Worm (Caenorhabditis elegans) whole organism, L4 larva: ENCODE measurements around the gene K02F6.4.

Experiments
- F26F4.8 ChIP-seq: fragments of 200-800 bp; sonication (Bioruptor generic); conservative IDR thresholded peaks from 2 replicates; pipeline ENCODE4 v1.3.6; 2022; ENCODE audit warnings: missing genetic modification characterization, missing compliant biosample characterization
- F44E2.7 ChIP-seq: fragments of 200-800 bp; sonication (Bioruptor generic); IDR thresholded peaks from 2 replicates; pipeline ENCODE4 v2.1.2; 2022; ENCODE audit warnings: missing genetic modification characterization, missing compliant biosample characterization
- Y48G9A.11 ChIP-seq: fragments of 200-800 bp; sonication (Bioruptor generic); IDR thresholded peaks from 2 replicates; pipeline ENCODE4 v1.3.6; 2022; ENCODE audit warnings: missing genetic modification reagents, missing genetic modification characterization, missing compliant biosample characterization
- ZK546.5 ChIP-seq, 2 experiments: sonication (generic microtip); optimal IDR thresholded peaks; 2 replicates each; lab custom pipeline; 2017; ENCODE audit warnings: missing biosample characterization in 2 of 2, missing genetic modification characterization in 2 of 2
- aha-1 ChIP-seq: fragments of 150-350 bp; peaks from one replicate; lab custom pipeline; 2014; ENCODE audit warnings: missing biosample characterization, missing genetic modification characterization
- ceh-62 ChIP-seq: sonication (generic microtip); optimal IDR thresholded peaks from 2 replicates; lab custom pipeline; 2017; ENCODE audit warnings: missing biosample characterization, missing genetic modification characterization
- cey-2 ChIP-seq: sonication (generic microtip); optimal IDR thresholded peaks from 3 replicates; lab custom pipeline; 2017; ENCODE audit warnings: missing genetic modification characterization, mild to moderate bottlenecking, missing compliant biosample characterization, antibody characterized with exemption, borderline replicate concordance; ENCODE audit not compliant: insufficient read depth
- ctbp-1 ChIP-seq: fragments of 200-800 bp; sonication (Bioruptor generic); IDR thresholded peaks from 2 replicates; pipeline ENCODE4 v1.3.6; 2022; ENCODE audit warnings: missing genetic modification reagents, missing genetic modification characterization, missing compliant biosample characterization
- daf-12 ChIP-seq: fragments of 150-350 bp; optimal IDR thresholded peaks from 2 replicates; lab custom pipeline; 2014; ENCODE audit warnings: missing biosample characterization, missing genetic modification reagents, missing genetic modification characterization
- daf-16 ChIP-seq, 3 experiments: sonication (generic microtip); optimal IDR thresholded peaks; 2 replicates each; lab custom pipeline; 2016 to 2017; ENCODE audit warnings: missing genetic modification characterization in 3 of 3, missing genetic modification reagents in 3 of 3, mild to moderate bottlenecking in 2 of 3, missing compliant biosample characterization in 2 of 3, missing biosample characterization in 1 of 3, moderate library complexity in 1 of 3
- dmd-6 ChIP-seq: fragments of 200-800 bp; sonication (Bioruptor generic); IDR thresholded peaks from 2 replicates; pipeline ENCODE4 v1.3.6; 2022; ENCODE audit warnings: missing genetic modification reagents, missing genetic modification characterization, missing compliant biosample characterization
- egl-27 ChIP-seq: sonication (generic microtip); optimal IDR thresholded peaks from 3 replicates; lab custom pipeline; 2017; ENCODE audit warnings: missing biosample characterization, missing genetic modification reagents, missing genetic modification characterization
- fos-1 ChIP-seq: fragments of 150-350 bp; optimal IDR thresholded peaks from 2 replicates; lab custom pipeline; 2014; ENCODE audit warnings: missing biosample characterization, missing genetic modification characterization
- hif-1 ChIP-seq, 2 experiments: sonication (generic microtip); optimal IDR thresholded peaks; 2 replicates each; lab custom pipeline; 2016 to 2017; ENCODE audit warnings: missing compliant biosample characterization in 2 of 2, missing genetic modification characterization in 2 of 2, missing genetic modification reagents in 2 of 2, missing genotype in 2 of 2, mild to moderate bottlenecking in 1 of 2
- hlh-11 ChIP-seq: fragments of 200-800 bp; sonication (Bioruptor generic); optimal IDR thresholded peaks from 2 replicates; lab custom pipeline; 2018; ENCODE audit warnings: mild to moderate bottlenecking, missing genetic modification characterization, missing compliant biosample characterization
- hlh-30 ChIP-seq: sonication (generic microtip); optimal IDR thresholded peaks from 2 replicates; lab custom pipeline; 2017; ENCODE audit warnings: antibody characterized with exemption, mild to moderate bottlenecking, missing genetic modification characterization, missing compliant biosample characterization; ENCODE audit not compliant: insufficient read depth
- lin-1 ChIP-seq: fragments of 200-800 bp; sonication (Bioruptor generic); IDR thresholded peaks from 2 replicates; pipeline ENCODE4 v1.3.6; 2022; ENCODE audit warnings: missing genetic modification reagents, missing genetic modification characterization, missing compliant biosample characterization
- lin-29 ChIP-seq: fragments of 200-800 bp; sonication (Bioruptor generic); IDR thresholded peaks from 2 replicates; pipeline ENCODE4 v1.3.6; 2022; ENCODE audit warnings: missing genetic modification reagents, missing genetic modification characterization, missing compliant biosample characterization
- lsy-2 ChIP-seq, 2 experiments: fragments of 150-350 bp in 1 of 2; sonication (generic microtip) in 1 of 2; optimal IDR thresholded peaks; 2 replicates each; lab custom pipeline; 2014 to 2017; ENCODE audit warnings: missing biosample characterization in 2 of 2, missing genetic modification characterization in 2 of 2
- mep-1 ChIP-seq: fragments of 150-350 bp; sonication (generic microtip); optimal IDR thresholded peaks from 3 replicates; lab custom pipeline; 2014; ENCODE audit warnings: missing biosample characterization, missing genetic modification characterization
- mxl-3 ChIP-seq: fragments of 200-800 bp; sonication (Bioruptor generic); optimal IDR thresholded peaks from 2 replicates; lab custom pipeline; 2018; ENCODE audit warnings: mild to moderate bottlenecking, missing genetic modification characterization, missing compliant biosample characterization
- nhr-102 ChIP-seq: sonication (generic microtip); optimal IDR thresholded peaks from 2 replicates; lab custom pipeline; 2016; ENCODE audit warnings: mild to moderate bottlenecking, missing genetic modification characterization, moderate library complexity, missing compliant biosample characterization
- nhr-25 ChIP-seq: sonication (generic microtip); optimal IDR thresholded peaks from 2 replicates; lab custom pipeline; 2017; ENCODE audit warnings: missing genetic modification characterization, mild to moderate bottlenecking, missing compliant biosample characterization, antibody characterized with exemption, moderate library complexity, borderline replicate concordance; ENCODE audit not compliant: insufficient read depth
- nhr-28 ChIP-seq: fragments of 150-350 bp; optimal IDR thresholded peaks from 2 replicates; lab custom pipeline; 2014; ENCODE audit warnings: missing biosample characterization, missing genetic modification characterization
- nhr-42 ChIP-seq: fragments of 200-800 bp; sonication (Bioruptor generic); IDR thresholded peaks from 2 replicates; pipeline ENCODE4 v1.3.6; 2022; ENCODE audit warnings: missing genetic modification characterization, missing compliant biosample characterization
- nhr-6 ChIP-seq: fragments of 150-350 bp; optimal IDR thresholded peaks from 2 replicates; lab custom pipeline; 2014; ENCODE audit warnings: missing biosample characterization, missing genetic modification characterization
- nhr-77 ChIP-seq: fragments of 150-350 bp; optimal IDR thresholded peaks from 2 replicates; lab custom pipeline; 2014; ENCODE audit warnings: missing biosample characterization, missing genetic modification characterization
- pqm-1 ChIP-seq: sonication (generic microtip); optimal IDR thresholded peaks from 2 replicates; lab custom pipeline; 2017; ENCODE audit warnings: missing biosample characterization, missing genetic modification characterization
- rbr-2 ChIP-seq: sonication (generic microtip); optimal IDR thresholded peaks from 2 replicates; lab custom pipeline; 2016; ENCODE audit warnings: missing genotype, missing genetic modification characterization, missing compliant biosample characterization
- sdz-12 ChIP-seq: fragments of 200-800 bp; sonication (Bioruptor generic); optimal IDR thresholded peaks from 2 replicates; lab custom pipeline; 2018; ENCODE audit warnings: mild to moderate bottlenecking, missing genetic modification characterization, missing compliant biosample characterization
- set-16 ChIP-seq: fragments of 200-800 bp; sonication (Bioruptor generic); IDR thresholded peaks from 2 replicates; pipeline ENCODE4 v1.3.6; 2022; ENCODE audit warnings: missing genetic modification reagents, missing genetic modification characterization, missing compliant biosample characterization
- tra-1 ChIP-seq: fragments of 200-800 bp; sonication (Bioruptor generic); IDR thresholded peaks from 2 replicates; pipeline ENCODE4 v1.3.6; 2022; ENCODE audit warnings: missing genetic modification reagents, missing genetic modification characterization, missing compliant biosample characterization
- unc-62 ChIP-seq, 3 experiments: fragments of 150-350 bp in 1 of 3; sonication (generic microtip); optimal IDR thresholded peaks in 2 of 3; peaks in 1 of 3; 1 replicate in 1 of 3; 2 replicates in 2 of 3; lab custom pipeline; 2014 to 2017; ENCODE audit warnings: missing biosample characterization in 3 of 3, missing genetic modification characterization in 3 of 3, missing genetic modification reagents in 3 of 3, missing genotype in 1 of 3
- zag-1 ChIP-seq: fragments of 150-350 bp; optimal IDR thresholded peaks from 2 replicates; lab custom pipeline; 2014; ENCODE audit warnings: missing biosample characterization, missing genetic modification characterization
- zfp-3 ChIP-seq: fragments of 200-800 bp; sonication (Bioruptor generic); conservative IDR thresholded peaks from 2 replicates; pipeline ENCODE4 v1.3.6; 2022; ENCODE audit warnings: missing genetic modification reagents, missing genetic modification characterization, missing compliant biosample characterization
- ztf-11 ChIP-seq: fragments of 150-350 bp; optimal IDR thresholded peaks from 2 replicates; lab custom pipeline; 2014; ENCODE audit warnings: missing biosample characterization, missing genetic modification characterization
- ztf-7 ChIP-seq: fragments of 150-350 bp; optimal IDR thresholded peaks from 2 replicates; lab custom pipeline; 2014; ENCODE audit warnings: missing biosample characterization, missing genetic modification characterization

K02F6.4 gene

DNA sequence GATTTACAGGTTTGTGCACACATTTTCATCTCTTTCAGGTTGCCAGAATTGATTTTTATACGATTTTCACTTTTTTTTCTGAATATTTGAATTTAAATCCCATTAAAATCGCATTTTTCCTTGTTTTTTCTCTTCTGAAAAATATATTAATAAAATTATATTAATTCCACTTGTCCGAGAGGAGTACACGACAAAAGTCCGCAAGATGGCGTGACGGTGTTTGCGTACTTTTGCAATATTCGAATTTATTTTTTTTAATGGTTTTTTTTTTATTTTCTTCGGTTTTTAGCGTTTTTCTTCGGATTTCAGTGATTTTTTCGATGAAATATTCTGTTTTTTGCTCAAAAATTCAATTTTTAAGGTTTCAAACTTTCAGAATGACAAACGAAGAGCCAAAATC is 26.6 kb downstream of the K02F6.4 start, which contains the start of gene usp-39 (continued):
- TF ChIP-seq ztf-7 (tag; lab: Kevin White, UChicago): no peak
- TF ChIP-seq hif-1 (tag; optimal IDR thresholded peaks at IDR 0.05; lab: Kevin White, UChicago): peak in 1 of 2 experiments; percentile 48

- peak; percentile 22 for TF ChIP-seq aha-1 (tag; lab: Kevin White, UChicago)
Measured at ce11 chrII:2570384-2570964, 32.2 kb downstream of the K02F6.4 start.

- TF ChIP-seq aha-1 (tag; lab: Kevin White, UChicago) (peak; percentile 91), lin-29 (no peak)
Measured at ce11 chrII:2578216-2578615, 39.9 kb downstream of the K02F6.4 start.

- TF ChIP-seq sdz-12 (GFP tag; lab: Kevin White, UChicago) (no peak), Y48G9A.11 (GFP tag; lab: Robert Waterston, UW) (no peak), zag-1 (tag; lab: Kevin White, UChicago) (no peak), zfp-3 (GFP tag; lab: Robert Waterston, UW) (no peak), rbr-2 (tag; lab: Kevin White, UChicago) (no peak), ZK546.5 (tag; optimal IDR thresholded peaks at IDR 0.05; lab: Kevin White, UChicago) (no peak), fos-1 (tag; lab: Kevin White, UChicago) (no peak), hlh-30 (tag; lab: Kevin White, UChicago) (no peak), F26F4.8 (GFP tag; lab: Robert Waterston, UW) (no peak), egl-27 (tag; lab: Kevin White, UChicago) (no peak)
Measured at ce11 chrII:2583044-2583443, 44.8 kb downstream of the K02F6.4 start, which contains the start of gene sri-74. Gene sri-74, minus strand, starts transcription at chrII:2583144.

- peak; percentile 9 for TF ChIP-seq aha-1 (tag; lab: Kevin White, UChicago)
- no peak for TF ChIP-seq cey-2
Measured at ce11 chrII:2585493-2585892, 47.2 kb downstream of the K02F6.4 start, which contains the start of gene sri-36. Gene sri-36, minus strand, starts transcription at chrII:2585593.

ce11 chrII:2586861-2587554 is 48.7 kb downstream of the K02F6.4 start, which contains the start of the genes F33H12.7 and sri-39:
Gene F33H12.7, minus strand, starts transcription at chrII:2586911.
Gene sri-39, plus strand, starts transcription at chrII:2587504.
- TF ChIP-seq nhr-6 (tag; lab: Kevin White, UChicago) (peak; percentile 29), dmd-6 (peak; percentile 52), hlh-30 (tag; lab: Kevin White, UChicago) (peak; percentile 13), lin-1 (0 out of 2 replicates have a peak, but pooled peaks have one; percentile 9), nhr-102 (tag; lab: Kevin White, UChicago) (peak; percentile 73), nhr-42 (GFP tag; lab: Robert Waterston, UW) (0 out of 2 replicates have a peak, but pooled peaks have one; percentile 10), hlh-11 (peak; percentile 57), Y48G9A.11 (GFP tag; lab: Robert Waterston, UW) (no peak), daf-12 (tag; lab: Kevin White, UChicago) (no peak), lsy-2 (tag; optimal IDR thresholded peaks at IDR 0.05; lab: Kevin White, UChicago) (peak in 1 of 2 experiments; percentile 75), mep-1 (tag; lab: Kevin White, UChicago) (no peak), nhr-25 (no peak), pqm-1 (tag; lab: Kevin White, UChicago) (peak; percentile 87), daf-16 (GFP tag; optimal IDR thresholded peaks at IDR 0.05; lab: Kevin White, UChicago) (no peak), daf-16 (tag; optimal IDR thresholded peaks at IDR 0.05; lab: Kevin White, UChicago) (peak; percentile 13), mxl-3 (peak; percentile 42), ctbp-1 (no peak), ztf-11 (no peak), unc-62 (GFP tag; optimal IDR thresholded peaks at IDR 0.05 in 1 of 2; lab: Kevin White, UChicago) (peak in 1 of 2 experiments; percentile 28), unc-62 (tag; optimal IDR thresholded peaks at IDR 0.05; lab: Kevin White, UChicago) (no peak), tra-1 (GFP tag; lab: Robert Waterston, UW) (no peak), nhr-77 (tag; lab: Kevin White, UChicago) (peak; percentile 38), ceh-62 (tag; lab: Kevin White, UChicago) (no peak), set-16 (no peak), nhr-28 (tag; lab: Kevin White, UChicago) (peak; percentile 81), F44E2.7 (GFP tag; lab: Robert Waterston, UW) (no peak)
